Fruit fly (Drosophila melanogaster) whole organism, embryonic: Measurements from ENCODE around the gene CG4658.

Source experiments
- Asciz ChIP-seq: fragments of 200-800 bp; sonication (Bioruptor generic); optimal IDR thresholded peaks from 2 replicates; lab custom pipeline; 2017; ENCODE audit warnings: missing biosample characterization, mild to moderate bottlenecking, missing genetic modification characterization, missing genetic modification reagents
- B-H1 ChIP-seq: fragments of 200-800 bp; sonication (Bioruptor generic); IDR thresholded peaks from 3 replicates; pipeline ENCODE4 v1.3.6; 2022; ENCODE audit warnings: missing biosample characterization, missing genetic modification characterization
- BEAF-32 ChIP-seq: fragments of 200-800 bp; sonication (Bioruptor generic); optimal IDR thresholded peaks from 3 replicates; lab custom pipeline; 2017; ENCODE audit warnings: missing biosample characterization, missing genetic modification characterization, mild to moderate bottlenecking, moderate library complexity, missing genetic modification reagents
- Bgb ChIP-seq: fragments of 200-800 bp; sonication (Bioruptor generic); IDR thresholded peaks from 2 replicates; pipeline ENCODE4 v1.3.6; 2022; ENCODE audit warnings: missing biosample characterization, missing genetic modification characterization; ENCODE audit not compliant: partially characterized antibody
- C15 ChIP-seq: fragments of 200-800 bp; sonication (Bioruptor generic); IDR thresholded peaks from 3 replicates; pipeline ENCODE4 v1.3.6; 2022; ENCODE audit warnings: missing biosample characterization, missing genetic modification characterization
- CG10209 ChIP-seq: fragments of 200-800 bp; sonication (Bioruptor generic); optimal IDR thresholded peaks from 3 replicates; lab custom pipeline; 2017; ENCODE audit warnings: missing biosample characterization, mild to moderate bottlenecking, missing genetic modification characterization, missing genetic modification reagents
- CG10565 ChIP-seq: fragments of 200-800 bp; sonication (Bioruptor generic); optimal IDR thresholded peaks from 3 replicates; lab custom pipeline; 2016; ENCODE audit warnings: missing biosample characterization, mild to moderate bottlenecking, missing genetic modification characterization
- CG10959 ChIP-seq: fragments of 200-800 bp; sonication (Bioruptor generic); IDR thresholded peaks from 2 replicates; pipeline ENCODE4 v1.3.6; 2022; ENCODE audit warnings: missing biosample characterization, missing genetic modification characterization
- CG11398 ChIP-seq: fragments of 200-800 bp; sonication (Bioruptor generic); optimal IDR thresholded peaks from 2 replicates; lab custom pipeline; 2016; ENCODE audit warnings: missing biosample characterization, missing genetic modification characterization
- CG11504 ChIP-seq: fragments of 200-800 bp; sonication (Bioruptor generic); optimal IDR thresholded peaks from 3 replicates; lab custom pipeline; 2019; ENCODE audit warnings: missing biosample characterization, mild to moderate bottlenecking, missing genetic modification characterization, moderate library complexity
- CG11560 ChIP-seq: fragments of 200-800 bp; sonication (Bioruptor generic); IDR thresholded peaks from 3 replicates; pipeline ENCODE4 v1.3.6; 2022; ENCODE audit warnings: missing biosample characterization, missing genetic modification characterization
- CG12391 ChIP-seq: fragments of 200-800 bp; sonication (Bioruptor generic); optimal IDR thresholded peaks from 3 replicates; lab custom pipeline; 2018; ENCODE audit warnings: missing biosample characterization, mild to moderate bottlenecking, missing genetic modification characterization, moderate library complexity
- CG13775 ChIP-seq: fragments of 200-800 bp; sonication (Bioruptor generic); optimal IDR thresholded peaks from 3 replicates; lab custom pipeline; 2017; ENCODE audit warnings: missing biosample characterization, mild to moderate bottlenecking, missing genetic modification characterization
- CG16779 ChIP-seq: fragments of 200-800 bp; sonication (Bioruptor generic); IDR thresholded peaks from 2 replicates; pipeline ENCODE4 v1.3.6; 2022; ENCODE audit warnings: missing biosample characterization, missing genetic modification characterization
- CG17568 ChIP-seq: fragments of 200-800 bp; sonication (Bioruptor generic); optimal IDR thresholded peaks from 2 replicates; lab custom pipeline; 2018; ENCODE audit warnings: missing biosample characterization, mild to moderate bottlenecking, missing genetic modification characterization, moderate library complexity
- CG1792 ChIP-seq: fragments of 200-800 bp; sonication (Bioruptor generic); optimal IDR thresholded peaks from 2 replicates; lab custom pipeline; 2016; ENCODE audit warnings: missing biosample characterization, missing genetic modification characterization
- CG18476 ChIP-seq: fragments of 200-800 bp; sonication (Bioruptor generic); optimal IDR thresholded peaks from 2 replicates; lab custom pipeline; 2016; ENCODE audit warnings: missing biosample characterization, mild to moderate bottlenecking, missing genetic modification characterization
- CG30403 ChIP-seq: fragments of 200-800 bp; sonication (Bioruptor generic); optimal IDR thresholded peaks from 3 replicates; lab custom pipeline; 2016; ENCODE audit warnings: missing biosample characterization, missing genetic modification characterization
- CG31365 ChIP-seq: fragments of 200-800 bp; sonication (Bioruptor generic); optimal IDR thresholded peaks from 2 replicates; lab custom pipeline; 2018; ENCODE audit warnings: missing biosample characterization, mild to moderate bottlenecking, missing genetic modification characterization
- CG3281 ChIP-seq: fragments of 200-800 bp; sonication (Bioruptor generic); optimal IDR thresholded peaks from 3 replicates; lab custom pipeline; 2017; ENCODE audit warnings: missing biosample characterization, mild to moderate bottlenecking, missing genetic modification characterization
- CG33557 ChIP-seq: fragments of 200-800 bp; sonication (Bioruptor generic); optimal IDR thresholded peaks from 2 replicates; lab custom pipeline; 2019; ENCODE audit warnings: missing biosample characterization, mild to moderate bottlenecking, missing genetic modification characterization, moderate library complexity
- CG4360 ChIP-seq: fragments of 200-800 bp; sonication (Bioruptor generic); IDR thresholded peaks from 2 replicates; pipeline ENCODE4 v1.3.6; 2022; ENCODE audit warnings: missing biosample characterization, missing genetic modification characterization
- CG4730 ChIP-seq: fragments of 200-800 bp; sonication (Bioruptor generic); IDR thresholded peaks from 2 replicates; pipeline ENCODE4 v1.3.6; 2022; ENCODE audit warnings: missing biosample characterization, missing genetic modification characterization
- Camta ChIP-seq: fragments of 200-800 bp; sonication (Bioruptor generic); optimal IDR thresholded peaks from 2 replicates; lab custom pipeline; 2016; ENCODE audit warnings: missing biosample characterization, missing genetic modification characterization
- D ChIP-seq, 2 experiments: fragments of 200-800 bp in 1 of 2; fragments of >200 bp in 1 of 2; sonication (Bioruptor generic) in 1 of 2; optimal IDR thresholded peaks; 2 replicates in 1 of 2; 3 replicates in 1 of 2; lab custom pipeline; 2017; ENCODE audit warnings: mild to moderate bottlenecking in 1 of 2, missing biosample characterization in 1 of 2, missing genetic modification characterization in 1 of 2, missing genetic modification reagents in 1 of 2
- Dip2 ChIP-seq: fragments of 200-800 bp; sonication (Bioruptor generic); IDR thresholded peaks from 2 replicates; pipeline ENCODE4 v1.3.6; 2022; ENCODE audit warnings: missing biosample characterization, missing genetic modification characterization
- Neu2 ChIP-seq: fragments of 200-800 bp; sonication (Bioruptor generic); optimal IDR thresholded peaks from 3 replicates; lab custom pipeline; 2016; ENCODE audit warnings: missing biosample characterization, missing genetic modification characterization, borderline replicate concordance
- Pdp1 ChIP-seq, 2 experiments: fragments of 200-800 bp; sonication (Bioruptor generic); optimal IDR thresholded peaks; 3 replicates each; lab custom pipeline; 2016; ENCODE audit warnings: missing biosample characterization in 2 of 2, missing genetic modification characterization in 2 of 2, mild to moderate bottlenecking in 1 of 2, moderate library complexity in 1 of 2
- Sox100B ChIP-seq: fragments of 200-800 bp; sonication (Bioruptor generic); optimal IDR thresholded peaks from 3 replicates; lab custom pipeline; 2018; ENCODE audit warnings: missing biosample characterization, mild to moderate bottlenecking, missing genetic modification characterization
- Sry-β ChIP-seq: fragments of 200-800 bp; sonication (Bioruptor generic); optimal IDR thresholded peaks from 2 replicates; lab custom pipeline; 2018; ENCODE audit warnings: missing biosample characterization, mild to moderate bottlenecking, missing genetic modification characterization, moderate library complexity
- Sry-δ ChIP-seq: fragments of 200-800 bp; sonication (Bioruptor generic); optimal IDR thresholded peaks from 2 replicates; lab custom pipeline; 2016; ENCODE audit warnings: missing biosample characterization, missing genetic modification characterization
- ase ChIP-seq: fragments of 200-800 bp; sonication (Bioruptor generic); IDR thresholded peaks from 3 replicates; pipeline ENCODE4 v1.3.6; 2022; ENCODE audit warnings: missing biosample characterization, missing genetic modification characterization
- ato ChIP-seq: fragments of 200-800 bp; sonication (Bioruptor generic); IDR thresholded peaks from 2 replicates; pipeline ENCODE4 v1.3.6; 2022; ENCODE audit warnings: missing biosample characterization, missing genetic modification characterization; ENCODE audit not compliant: partially characterized antibody
- bsh ChIP-seq, 2 experiments: fragments of 200-800 bp; sonication (Bioruptor generic); optimal IDR thresholded peaks; 2 replicates each; lab custom pipeline; 2017 to 2018; ENCODE audit warnings: mild to moderate bottlenecking in 2 of 2, missing biosample characterization in 2 of 2, missing genetic modification characterization in 2 of 2, moderate library complexity in 1 of 2
- h ChIP-seq: fragments of >200 bp; optimal IDR thresholded peaks from 2 replicates; lab custom pipeline; 2017
- ham ChIP-seq: fragments of 200-800 bp; sonication (Bioruptor generic); IDR thresholded peaks from 2 replicates; pipeline ENCODE4 v1.3.6; 2022; ENCODE audit warnings: missing biosample characterization, missing genetic modification characterization
- kah ChIP-seq: fragments of 200-800 bp; sonication (Bioruptor generic); optimal IDR thresholded peaks from 2 replicates; lab custom pipeline; 2018; ENCODE audit warnings: missing biosample characterization, mild to moderate bottlenecking, missing genetic modification characterization
- kay ChIP-seq: fragments of 200-800 bp; sonication (Bioruptor generic); optimal IDR thresholded peaks from 2 replicates; lab custom pipeline; 2016; ENCODE audit warnings: missing biosample characterization, missing genetic modification characterization
- mam ChIP-seq: fragments of 200-800 bp; sonication (Bioruptor generic); optimal IDR thresholded peaks from 3 replicates; lab custom pipeline; 2016; ENCODE audit warnings: missing biosample characterization, missing genetic modification characterization
- onecut ChIP-seq: fragments of 200-800 bp; sonication (Bioruptor generic); IDR thresholded peaks from 2 replicates; pipeline ENCODE4 v1.3.6; 2022; ENCODE audit warnings: missing biosample characterization, missing genetic modification characterization
- pita ChIP-seq: fragments of 200-800 bp; sonication (Bioruptor generic); optimal IDR thresholded peaks from 2 replicates; lab custom pipeline; 2017; ENCODE audit warnings: missing biosample characterization, mild to moderate bottlenecking, missing genetic modification characterization
- prd ChIP-seq, 3 experiments: fragments of >200 bp in 2 of 3; fragments of 200-800 bp in 1 of 3; sonication (Bioruptor generic) in 1 of 3; optimal IDR thresholded peaks in 2 of 3; IDR thresholded peaks in 1 of 3; 2 replicates in 2 of 3; 3 replicates in 1 of 3; pipeline versions ENCODE4 v1.3.6 to Lab custom; 2017 to 2022; ENCODE audit warnings: missing biosample characterization in 1 of 3, missing genetic modification characterization in 1 of 3
- sc ChIP-seq, 3 experiments: fragments of >200 bp in 2 of 3; fragments of 200-800 bp in 1 of 3; sonication (Bioruptor generic) in 1 of 3; optimal IDR thresholded peaks; 2 replicates in 2 of 3; 3 replicates in 1 of 3; lab custom pipeline; 2017; ENCODE audit warnings: mild to moderate bottlenecking in 1 of 3, missing biosample characterization in 1 of 3, missing genetic modification characterization in 1 of 3, missing genetic modification reagents in 1 of 3
- slbo ChIP-seq: fragments of 200-800 bp; sonication (Bioruptor generic); IDR thresholded peaks from 2 replicates; pipeline ENCODE4 v1.3.6; 2022; ENCODE audit warnings: missing biosample characterization, missing genetic modification characterization
- slou ChIP-seq: fragments of 200-800 bp; sonication (Bioruptor generic); optimal IDR thresholded peaks from 3 replicates; lab custom pipeline; 2016; ENCODE audit warnings: missing biosample characterization, missing genetic modification characterization
- trh ChIP-seq: fragments of 200-800 bp; sonication (Bioruptor generic); optimal IDR thresholded peaks from 2 replicates; lab custom pipeline; 2016; ENCODE audit warnings: missing biosample characterization, missing genetic modification characterization
- z ChIP-seq: fragments of 200-800 bp; sonication (Bioruptor generic); IDR thresholded peaks from 3 replicates; pipeline ENCODE4 v1.3.6; 2022; ENCODE audit warnings: missing biosample characterization, missing genetic modification characterization

Gene CG4658

dm6 chr2L:9966983-9967737, 10.2 kb downstream of the CG4658 start, which contains the start of the genes Dref and RpL13 (continued):
- TF ChIP-seq prd (optimal IDR thresholded peaks at IDR 0.05; lab: Kevin White, UChicago), result no peak
- peak; percentile 60 for TF ChIP-seq prd (GFP tag; IDR thresholded peaks at IDR 0.05; lab: Robert Waterston, UW)
- TF ChIP-seq CG33557 (GFP tag; lab: Kevin White, UChicago), result peak; percentile 89
- peak; percentile 36 for TF ChIP-seq kay
- TF ChIP-seq CG11504 (tag; lab: Kevin White, UChicago), result no peak
- TF ChIP-seq CG4730, result no peak; the same call in 1 of the 2 replicates
- peak; percentile 70 for TF ChIP-seq CG1792 (GFP tag; lab: Kevin White, UChicago)
- TF ChIP-seq CG31365 (tag; lab: Kevin White, UChicago), result peak; percentile 85
- TF ChIP-seq BEAF-32 (GFP tag; lab: Kevin White, UChicago), result peak; percentile 84
- TF ChIP-seq ato (GFP tag; lab: Robert Waterston, UW), result no peak
- TF ChIP-seq sc (optimal IDR thresholded peaks at IDR 0.05; lab: Kevin White, UChicago), result no peak
- TF ChIP-seq sc (GFP tag; optimal IDR thresholded peaks at IDR 0.05; lab: Kevin White, UChicago), result peak; percentile 74
- TF ChIP-seq Sry-δ (GFP tag; lab: Kevin White, UChicago), result peak; percentile 92
- TF ChIP-seq CG18476 (GFP tag; lab: Kevin White, UChicago), result peak; percentile 68
- peak; percentile 90 for TF ChIP-seq kah (GFP tag; lab: Kevin White, UChicago)
- TF ChIP-seq Bgb (GFP tag; lab: Robert Waterston, UW), result peak; percentile 78
- peak; percentile 94 for TF ChIP-seq CG13775 (GFP tag; lab: Kevin White, UChicago)
- TF ChIP-seq h (lab: Kevin White, UChicago), result no peak
- TF ChIP-seq C15 (GFP tag; lab: Robert Waterston, UW), result no peak
- TF ChIP-seq Asciz (GFP tag; lab: Kevin White, UChicago), result peak; percentile 92
- TF ChIP-seq CG3281 (GFP tag; lab: Kevin White, UChicago), result peak; percentile 95
- peak; percentile 64 for TF ChIP-seq trh (GFP tag; lab: Kevin White, UChicago)
- peak; percentile 77 for TF ChIP-seq slbo (GFP tag; lab: Robert Waterston, UW)
- peak; percentile 73; the same call in 2 of the 3 replicates for TF ChIP-seq ase (GFP tag; lab: Robert Waterston, UW)
- peak; percentile 93 for TF ChIP-seq onecut (GFP tag; lab: Robert Waterston, UW)
- TF ChIP-seq Camta, result peak; percentile 88
- TF ChIP-seq CG16779, result peak; percentile 59
- peak; percentile 93 for TF ChIP-seq Sox100B
- TF ChIP-seq z (GFP tag; lab: Robert Waterston, UW), result peak; percentile 51; the same call in 1 of the 3 replicates
- peak; percentile 88 for TF ChIP-seq CG10209
- no peak for TF ChIP-seq pita (GFP tag; lab: Kevin White, UChicago)
- peak; percentile 88 for TF ChIP-seq CG12391 (tag; lab: Kevin White, UChicago)
- TF ChIP-seq CG11560 (tag; lab: Robert Waterston, UW), result 0 out of 3 replicates have a peak, but pooled peaks have one; percentile 11
- TF ChIP-seq Pdp1 (GFP tag; optimal IDR thresholded peaks at IDR 0.05; lab: Kevin White, UChicago), result peak; percentile 79 to 99
- TF ChIP-seq CG30403 (GFP tag; lab: Kevin White, UChicago), result peak; percentile 80
- TF ChIP-seq CG4360 (GFP tag; lab: Robert Waterston, UW), result 0 out of 2 replicates have a peak, but pooled peaks have one; percentile 28
- TF ChIP-seq B-H1 (GFP tag; lab: Robert Waterston, UW), result peak; percentile 39; the same call in 2 of the 3 replicates
- TF ChIP-seq Dip2 (GFP tag; lab: Robert Waterston, UW), result no peak
- TF ChIP-seq CG17568, result no peak
- peak; percentile 21 for TF ChIP-seq slou (GFP tag; lab: Kevin White, UChicago)
- TF ChIP-seq Neu2 (GFP tag; lab: Kevin White, UChicago), result peak; percentile 52
- TF ChIP-seq ham (GFP tag; lab: Robert Waterston, UW), result 0 out of 2 replicates have a peak, but pooled peaks have one; percentile 5
- no peak for TF ChIP-seq D (optimal IDR thresholded peaks at IDR 0.05; lab: Kevin White, UChicago)
- TF ChIP-seq D (GFP tag; optimal IDR thresholded peaks at IDR 0.05; lab: Kevin White, UChicago), result peak; percentile 86
- peak; percentile 51; the same call in 1 of the 2 replicates for TF ChIP-seq CG10959 (GFP tag; lab: Robert Waterston, UW)
- peak; percentile 57 for TF ChIP-seq Sry-β (GFP tag; lab: Kevin White, UChicago)
- TF ChIP-seq CG11398 (GFP tag; lab: Kevin White, UChicago), result peak; percentile 89
- peak; percentile 84 for TF ChIP-seq mam (GFP tag; lab: Kevin White, UChicago)
- peak; percentile 57 to 79 for TF ChIP-seq bsh (GFP tag; optimal IDR thresholded peaks at IDR 0.05; lab: Kevin White, UChicago)
- no peak for TF ChIP-seq CG10565 (GFP tag; lab: Kevin White, UChicago)
